Worm (Caenorhabditis elegans) whole organism, L1 larva: ENCODE measurements around the gene sri-78.

Experiments
- C04F5.9 ChIP-seq: sonication (generic microtip); optimal IDR thresholded peaks from 2 replicates; lab custom pipeline; 2016; ENCODE audit warnings: missing genetic modification characterization, missing compliant biosample characterization
- C16A3.4 ChIP-seq: fragments of 150-350 bp; optimal IDR thresholded peaks from 2 replicates; lab custom pipeline; 2014; ENCODE audit warnings: missing biosample characterization, missing genetic modification characterization
- C34B4.2 ChIP-seq: sonication (generic microtip); optimal IDR thresholded peaks from 2 replicates; lab custom pipeline; 2017; ENCODE audit warnings: mild to moderate bottlenecking, missing genetic modification characterization, missing compliant biosample characterization
- F16B12.6 ChIP-seq: fragments of 150-350 bp; optimal IDR thresholded peaks from 2 replicates; lab custom pipeline; 2014; ENCODE audit warnings: missing biosample characterization, missing genetic modification characterization
- aha-1 ChIP-seq: fragments of 150-350 bp; optimal IDR thresholded peaks from 2 replicates; lab custom pipeline; 2014; ENCODE audit warnings: missing biosample characterization, missing genetic modification characterization
- alr-1 ChIP-seq: fragments of 200-800 bp; sonication (Bioruptor generic); optimal IDR thresholded peaks from 2 replicates; lab custom pipeline; 2018; ENCODE audit warnings: borderline replicate concordance, mild to moderate bottlenecking, missing genetic modification characterization, missing compliant biosample characterization
- aly-2 ChIP-seq: fragments of 150-350 bp; optimal IDR thresholded peaks from 2 replicates; lab custom pipeline; 2014; ENCODE audit warnings: missing biosample characterization, missing genetic modification characterization
- ceh-90 ChIP-seq: sonication (generic microtip); optimal IDR thresholded peaks from 2 replicates; lab custom pipeline; 2016; ENCODE audit warnings: missing genetic modification characterization, missing compliant biosample characterization
- ces-1 ChIP-seq: fragments of 150-350 bp; optimal IDR thresholded peaks from 2 replicates; lab custom pipeline; 2014; ENCODE audit warnings: missing biosample characterization, missing genetic modification reagents, missing genetic modification characterization
- dsc-1 ChIP-seq: sonication (generic microtip); optimal IDR thresholded peaks from 2 replicates; lab custom pipeline; 2016; ENCODE audit warnings: mild to moderate bottlenecking, missing genetic modification characterization, missing compliant biosample characterization
- egl-13 ChIP-seq: sonication (generic microtip); optimal IDR thresholded peaks from 2 replicates; lab custom pipeline; 2016; ENCODE audit warnings: missing genotype, missing genetic modification reagents, missing genetic modification characterization, missing compliant biosample characterization
- ets-5 ChIP-seq: fragments of 200-800 bp; sonication (Bioruptor generic); IDR thresholded peaks from 2 replicates; pipeline ENCODE4 v1.3.6; 2022; ENCODE audit warnings: missing genetic modification characterization, missing compliant biosample characterization
- fkh-8 ChIP-seq: sonication (generic microtip); optimal IDR thresholded peaks from 2 replicates; lab custom pipeline; 2016; ENCODE audit warnings: mild to moderate bottlenecking, missing genetic modification characterization, missing compliant biosample characterization
- fos-1 ChIP-seq: fragments of 150-350 bp; optimal IDR thresholded peaks from 2 replicates; lab custom pipeline; 2014; ENCODE audit warnings: missing biosample characterization, missing genetic modification characterization
- hlh-17 ChIP-seq: fragments of 200-800 bp; sonication (Bioruptor generic); optimal IDR thresholded peaks from 2 replicates; lab custom pipeline; 2018; ENCODE audit warnings: missing genetic modification characterization, mild to moderate bottlenecking, missing compliant biosample characterization, moderate library complexity, borderline replicate concordance
- hlh-4 ChIP-seq: sonication (generic microtip); optimal IDR thresholded peaks from 2 replicates; lab custom pipeline; 2016; ENCODE audit warnings: mild to moderate bottlenecking, missing genetic modification characterization, missing compliant biosample characterization
- irx-1 ChIP-seq: sonication (generic microtip); optimal IDR thresholded peaks from 2 replicates; lab custom pipeline; 2016; ENCODE audit warnings: missing genetic modification characterization, missing compliant biosample characterization
- isw-1 ChIP-seq: fragments of 200-800 bp; sonication (Bioruptor generic); IDR thresholded peaks from 2 replicates; pipeline ENCODE4 v1.3.6; 2022; ENCODE audit warnings: missing genetic modification characterization, missing compliant biosample characterization
- lin-14 ChIP-seq: fragments of 200-800 bp; sonication (Bioruptor generic); optimal IDR thresholded peaks from 2 replicates; lab custom pipeline; 2018; ENCODE audit warnings: mild to moderate bottlenecking, missing genetic modification characterization, moderate library complexity, missing compliant biosample characterization
- lin-15B ChIP-seq: fragments of 150-350 bp; sonication (generic microtip); optimal IDR thresholded peaks from 3 replicates; lab custom pipeline; 2014; ENCODE audit warnings: missing biosample characterization, missing genetic modification characterization
- mab-9 ChIP-seq: fragments of 200-800 bp; sonication (Bioruptor generic); IDR thresholded peaks from 2 replicates; pipeline ENCODE4 v1.3.6; 2022; ENCODE audit warnings: missing genetic modification reagents, missing genetic modification characterization, missing compliant biosample characterization
- mdl-1 ChIP-seq, 2 experiments: fragments of 150-350 bp; optimal IDR thresholded peaks; 2 replicates each; lab custom pipeline; 2014 to 2017; ENCODE audit warnings: missing biosample characterization in 2 of 2, missing genetic modification characterization in 2 of 2, inconsistent platforms in 1 of 2
- mef-2 ChIP-seq: fragments of 150-350 bp; optimal IDR thresholded peaks from 2 replicates; lab custom pipeline; 2014; ENCODE audit warnings: missing biosample characterization, missing genetic modification characterization
- nhr-11 ChIP-seq: fragments of 150-350 bp; optimal IDR thresholded peaks from 2 replicates; lab custom pipeline; 2014; ENCODE audit warnings: missing biosample characterization, missing genetic modification characterization
- nhr-12 ChIP-seq: sonication (generic microtip); optimal IDR thresholded peaks from 2 replicates; lab custom pipeline; 2017; ENCODE audit warnings: missing biosample characterization, missing genetic modification characterization
- nhr-20 ChIP-seq: sonication (generic microtip); optimal IDR thresholded peaks from 2 replicates; lab custom pipeline; 2016; ENCODE audit warnings: mild to moderate bottlenecking, missing genetic modification characterization, missing compliant biosample characterization
- nhr-76 ChIP-seq: sonication (generic microtip); optimal IDR thresholded peaks from 2 replicates; lab custom pipeline; 2017; ENCODE audit warnings: missing biosample characterization, missing genetic modification characterization
- nhr-85 ChIP-seq: sonication (generic microtip); peaks from one replicate; lab custom pipeline; 2016; ENCODE audit warnings: missing genetic modification characterization, inconsistent platforms, missing compliant biosample characterization
- nhr-90 ChIP-seq: sonication (generic microtip); optimal IDR thresholded peaks from 2 replicates; lab custom pipeline; 2016; ENCODE audit warnings: mild to moderate bottlenecking, missing genetic modification characterization, missing compliant biosample characterization; ENCODE audit not compliant: poor library complexity
- rnt-1 ChIP-seq: sonication (generic microtip); optimal IDR thresholded peaks from 2 replicates; lab custom pipeline; 2016; ENCODE audit warnings: mild to moderate bottlenecking, missing genetic modification characterization, moderate library complexity, missing compliant biosample characterization
- sox-4 ChIP-seq: sonication (generic microtip); optimal IDR thresholded peaks from 2 replicates; lab custom pipeline; 2016; ENCODE audit warnings: missing genetic modification characterization, missing compliant biosample characterization
- tbx-2 ChIP-seq: sonication (generic microtip); optimal IDR thresholded peaks from 2 replicates; lab custom pipeline; 2016; ENCODE audit warnings: missing genetic modification characterization, missing compliant biosample characterization
- tlp-1 ChIP-seq: fragments of 150-350 bp; optimal IDR thresholded peaks from 2 replicates; lab custom pipeline; 2014; ENCODE audit warnings: missing biosample characterization, missing genetic modification characterization
- unc-130 ChIP-seq: fragments of 150-350 bp; optimal IDR thresholded peaks from 2 replicates; lab custom pipeline; 2017; ENCODE audit warnings: missing biosample characterization, missing genetic modification characterization, inconsistent platforms
- unc-86 ChIP-seq: sonication (generic microtip); optimal IDR thresholded peaks from 2 replicates; lab custom pipeline; 2016; ENCODE audit warnings: missing genetic modification characterization, missing compliant biosample characterization
- unc-98 ChIP-seq: fragments of 200-800 bp; sonication (Bioruptor generic); IDR thresholded peaks from 2 replicates; pipeline ENCODE4 v1.3.6; 2022; ENCODE audit warnings: missing genetic modification characterization, missing compliant biosample characterization
- vab-15 ChIP-seq: sonication (generic microtip); optimal IDR thresholded peaks from 2 replicates; lab custom pipeline; 2017; ENCODE audit warnings: missing genotype, mild to moderate bottlenecking, missing genetic modification characterization, missing compliant biosample characterization
- xbp-1 ChIP-seq: sonication (generic microtip); optimal IDR thresholded peaks from 2 replicates; lab custom pipeline; 2016; ENCODE audit warnings: missing genetic modification characterization, missing compliant biosample characterization
- zip-4 ChIP-seq: fragments of 200-800 bp; sonication (Bioruptor generic); optimal IDR thresholded peaks from 2 replicates; lab custom pipeline; 2018; ENCODE audit warnings: mild to moderate bottlenecking, missing genetic modification characterization, moderate library complexity, missing compliant biosample characterization
- ztf-11 ChIP-seq, 2 experiments: sonication (generic microtip); optimal IDR thresholded peaks; 2 replicates each; lab custom pipeline; 2016 to 2017; ENCODE audit warnings: missing genetic modification characterization in 2 of 2, missing biosample characterization in 1 of 2, missing compliant biosample characterization in 1 of 2
- ztf-4 ChIP-seq: fragments of 150-350 bp; optimal IDR thresholded peaks from 2 replicates; lab custom pipeline; 2014; ENCODE audit warnings: missing biosample characterization, missing genetic modification characterization

sri-78 gene

DNA sequence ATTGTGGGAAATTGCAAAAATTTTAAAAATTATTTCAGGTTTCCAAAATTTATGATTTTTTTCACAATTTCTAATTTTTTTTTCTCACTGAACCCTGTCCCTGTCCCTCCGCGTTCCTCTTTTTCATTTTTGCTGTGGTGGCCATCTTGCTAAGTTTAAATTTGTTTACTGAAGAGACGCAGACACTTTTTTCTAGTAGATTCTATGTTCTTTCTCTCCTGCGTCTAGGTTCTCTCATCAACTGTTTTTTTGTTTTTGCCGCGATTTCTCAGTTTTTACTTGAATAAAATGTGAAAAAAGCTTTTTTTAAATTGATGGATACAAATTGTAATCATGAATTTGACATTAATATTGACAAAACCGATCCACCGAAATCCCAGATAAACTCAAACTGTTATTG, 24.3 kb downstream of the sri-78 start, which contains the start of gene ZC239.6 (continued):
- TF ChIP-seq tbx-2 (tag; lab: Kevin White, UChicago), result no peak
- no peak for TF ChIP-seq aly-2 (tag; lab: Kevin White, UChicago)

DNA sequence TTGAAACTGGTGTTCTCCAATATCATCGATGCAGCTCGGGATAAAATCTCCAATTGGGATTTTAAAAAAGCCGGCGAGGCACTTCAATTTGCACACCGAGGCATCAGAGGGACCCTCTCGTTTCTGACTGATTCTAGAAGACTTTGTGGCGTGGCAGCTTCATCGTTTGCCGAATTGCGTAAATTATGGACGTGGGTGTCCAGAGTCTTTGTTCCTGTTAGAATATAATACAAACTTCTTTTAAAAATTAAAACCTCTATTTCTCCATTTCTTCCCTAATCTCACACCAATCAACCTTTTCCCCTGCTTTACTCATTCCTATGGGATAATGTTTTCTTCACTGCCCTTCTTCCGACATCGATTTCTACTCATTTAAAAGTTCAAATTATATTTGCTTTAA, 25.4 kb downstream of the sri-78 start, which contains the start of gene ZC239.5:
Gene ZC239.5 (plus strand): TSS at position 301 of the 400 bp plus-strand sequence.
- TF ChIP-seq C16A3.4 (tag; lab: Kevin White, UChicago) (no peak), C34B4.2 (tag; lab: Kevin White, UChicago) (no peak), isw-1 (GFP tag; lab: Robert Waterston, UW) (no peak), alr-1 (no peak), mdl-1 (tag; optimal IDR thresholded peaks at IDR 0.05; lab: Kevin White, UChicago) (no peak), unc-130 (tag; lab: Kevin White, UChicago) (no peak), unc-86 (tag; lab: Kevin White, UChicago) (no peak), nhr-20 (no peak), mef-2 (tag; lab: Kevin White, UChicago) (no peak), sox-4 (no peak), ztf-4 (tag; lab: Kevin White, UChicago) (no peak), nhr-90 (tag; lab: Kevin White, UChicago) (no peak), fkh-8 (tag; lab: Kevin White, UChicago) (no peak), C04F5.9 (tag; lab: Kevin White, UChicago) (no peak), irx-1 (tag; lab: Kevin White, UChicago) (no peak)

DNA sequence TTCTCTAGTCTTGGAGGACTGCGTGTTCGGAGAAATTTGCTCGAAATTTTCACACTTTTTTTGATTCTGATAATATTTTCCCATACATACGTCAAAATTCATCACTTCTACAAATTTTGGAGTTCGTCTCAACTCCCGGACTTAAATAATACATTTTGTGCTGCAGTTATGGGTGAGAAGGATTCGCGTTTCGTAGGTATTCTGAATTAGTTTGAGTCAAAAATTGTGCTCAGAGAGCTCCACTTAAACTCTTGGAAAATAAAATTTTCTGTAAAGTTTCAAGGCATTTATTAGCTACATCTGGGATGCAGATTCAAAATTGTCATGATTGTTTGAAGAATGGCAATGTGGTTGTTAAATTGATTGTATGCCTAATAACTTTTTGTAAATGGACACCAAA, 28.9 kb downstream of the sri-78 start, which contains the start of gene ZC239.4:
Gene ZC239.4 (plus strand): TSS at position 301 of the 400 bp plus-strand sequence.
- no peak for TF ChIP-seq mef-2 (tag; lab: Kevin White, UChicago)
- TF ChIP-seq lin-14, result no peak
- TF ChIP-seq hlh-4 (tag; lab: Kevin White, UChicago), result no peak
- TF ChIP-seq ceh-90 (tag; lab: Kevin White, UChicago), result no peak
- no peak for TF ChIP-seq nhr-12 (tag; lab: Kevin White, UChicago)
- no peak for TF ChIP-seq ztf-11 (tag; optimal IDR thresholded peaks at IDR 0.05; lab: Kevin White, UChicago)
- no peak for TF ChIP-seq vab-15 (tag; lab: Kevin White, UChicago)
- no peak for TF ChIP-seq hlh-17 (GFP tag; lab: Kevin White, UChicago)

DNA sequence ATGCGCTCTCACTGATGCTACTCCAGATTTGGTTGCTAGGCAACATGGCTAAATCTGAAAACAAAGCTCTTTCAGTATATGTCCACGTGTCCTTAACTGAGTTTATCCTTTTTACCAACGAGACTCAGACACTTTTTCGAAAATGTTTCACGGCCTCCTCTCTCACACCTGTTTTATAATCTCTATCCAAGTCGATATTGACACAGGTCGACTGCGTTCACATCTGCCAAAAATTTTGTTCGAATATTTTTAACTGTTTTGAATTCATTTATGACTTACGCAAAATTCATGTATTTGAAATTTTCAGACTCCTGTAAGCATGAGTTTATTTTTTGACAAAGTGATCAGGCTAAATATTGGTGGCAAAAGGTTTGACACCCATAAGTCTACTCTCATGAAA, 30.8 kb downstream of the sri-78 start, which contains the start of gene ZC239.3:
Gene ZC239.3 (plus strand): TSS at position 301 of the 400 bp plus-strand sequence.
- peak; percentile 23 for TF ChIP-seq xbp-1 (tag; lab: Kevin White, UChicago)

DNA sequence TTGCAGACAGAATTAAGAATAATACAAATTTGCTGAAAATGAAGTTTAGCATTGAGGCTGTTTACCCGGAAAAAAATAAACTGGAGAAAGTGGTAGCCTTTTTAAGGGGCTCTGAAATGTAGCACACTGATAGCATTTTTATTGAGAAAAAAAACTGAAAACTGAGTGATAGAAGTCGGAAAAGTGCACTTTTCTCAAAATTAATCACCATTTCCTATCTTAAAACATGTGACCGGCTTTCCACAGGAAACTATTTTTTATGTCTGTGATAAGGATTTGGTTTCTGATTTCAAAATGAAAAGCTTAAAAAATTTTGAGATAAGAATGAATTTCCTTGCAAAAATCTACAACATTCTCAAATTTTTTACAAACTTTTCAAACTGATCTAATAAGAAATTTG, 35.8 kb downstream of the sri-78 start, which contains the start of gene ZC239.22:
Gene ZC239.22 (minus strand): TSS at position 101 of the 400 bp plus-strand sequence.
- TF ChIP-seq dsc-1 (tag; lab: Kevin White, UChicago) (no peak), aly-2 (tag; lab: Kevin White, UChicago) (no peak), mdl-1 (tag; optimal IDR thresholded peaks at IDR 0.05; lab: Kevin White, UChicago) (no peak), unc-98 (GFP tag; lab: Robert Waterston, UW) (no peak), nhr-11 (tag; lab: Kevin White, UChicago) (no peak)

DNA sequence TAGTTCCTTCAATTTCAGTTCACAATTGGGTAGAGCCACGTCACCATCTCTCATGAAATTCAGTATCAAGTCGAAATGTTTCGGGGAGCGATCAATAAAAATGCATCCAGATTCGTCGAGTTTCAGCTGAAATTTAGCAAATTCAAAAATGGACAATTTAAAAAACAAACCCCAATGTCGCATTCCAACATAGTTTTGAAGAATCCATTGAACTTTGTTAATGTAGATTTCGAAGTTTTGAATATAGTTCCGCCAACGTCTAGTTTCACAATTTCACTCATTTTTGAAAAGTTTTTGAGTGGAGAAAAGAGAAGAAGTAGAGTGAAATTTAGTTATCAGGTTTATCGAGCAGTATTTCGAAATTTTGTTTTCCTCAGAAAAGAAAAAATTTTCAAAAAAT, 36.8 kb downstream of the sri-78 start, which contains the start of gene ZC239.14:
Gene ZC239.14 (minus strand): TSS at position 305 of the 400 bp plus-strand sequence.
- TF ChIP-seq aha-1, result no peak
- no peak for TF ChIP-seq mdl-1 (tag; optimal IDR thresholded peaks at IDR 0.05; lab: Kevin White, UChicago)
- TF ChIP-seq fos-1 (tag; lab: Kevin White, UChicago), result no peak
- no peak for TF ChIP-seq nhr-85 (tag; lab: Kevin White, UChicago)
- TF ChIP-seq isw-1 (GFP tag; lab: Robert Waterston, UW), result no peak
- TF ChIP-seq tlp-1, result no peak
- TF ChIP-seq F16B12.6 (tag; lab: Kevin White, UChicago), result no peak
- TF ChIP-seq egl-13 (tag; lab: Kevin White, UChicago), result no peak
- TF ChIP-seq fkh-8 (tag; lab: Kevin White, UChicago), result no peak
- no peak for TF ChIP-seq ces-1 (GFP tag; lab: Kevin White, UChicago)
- no peak for TF ChIP-seq mab-9 (GFP tag; lab: Robert Waterston, UW)
- TF ChIP-seq lin-15B, result no peak
- TF ChIP-seq rnt-1 (tag; lab: Kevin White, UChicago), result no peak
- TF ChIP-seq ets-5 (GFP tag; lab: Robert Waterston, UW), result no peak
- no peak for TF ChIP-seq mef-2 (tag; lab: Kevin White, UChicago)
- no peak for TF ChIP-seq nhr-76 (tag; lab: Kevin White, UChicago)
- TF ChIP-seq zip-4 (GFP tag; lab: Kevin White, UChicago), result no peak
- no peak for TF ChIP-seq ceh-90 (tag; lab: Kevin White, UChicago)
- TF ChIP-seq alr-1, result no peak
